Fruit fly (Drosophila melanogaster): Measurements from ENCODE around the gene CG14506.

The CG14506 gene

dm6 chr3R:29319481-29320289 is 22.7 kb upstream of the CG14506 start, which contains the start of gene Cnx99A (continued):
- peak; percentile 83 for TF ChIP-seq CG10366 (GFP tag; IDR thresholded peaks at IDR 0.05)
- TF ChIP-seq CG13894 (tag; optimal IDR thresholded peaks at IDR 0.05) = peak; percentile 62
- peak; percentile 72 for TF ChIP-seq Oaz (GFP tag; IDR thresholded peaks at IDR 0.05)
- peak; percentile 78 for TF ChIP-seq CG15269 (tag; optimal IDR thresholded peaks at IDR 0.05)
- TF ChIP-seq Dref (GFP tag; IDR thresholded peaks at IDR 0.05) = peak; percentile 54
- peak; percentile 75 for TF ChIP-seq CG1233 (GFP tag; optimal IDR thresholded peaks at IDR 0.05)
- peak; percentile 83 for TF ChIP-seq Dbx (GFP tag; IDR thresholded peaks at IDR 0.05)
- peak; percentile 71 for TF ChIP-seq ap (GFP tag; IDR thresholded peaks at IDR 0.05)
- peak; percentile 51 for TF ChIP-seq twi (tag; optimal IDR thresholded peaks at IDR 0.05)
- TF ChIP-seq CG10267 (tag; optimal IDR thresholded peaks at IDR 0.05) = peak; percentile 80
- peak; percentile 74 for TF ChIP-seq BtbVII (GFP tag; optimal IDR thresholded peaks at IDR 0.05)
- peak; percentile 56 for TF ChIP-seq caup (GFP tag; optimal IDR thresholded peaks at IDR 0.05; ENCODE audit: severe bottlenecking)
- TF ChIP-seq wdn (GFP tag; IDR thresholded peaks at IDR 0.05) = peak; percentile 77
- TF ChIP-seq kay (GFP tag; optimal IDR thresholded peaks at IDR 0.05) = peak; percentile 22
- peak; percentile 32 for TF ChIP-seq CG10462 (GFP tag; optimal IDR thresholded peaks at IDR 0.05)
- peak; percentile 66 for TF ChIP-seq HLH54F (GFP tag; optimal IDR thresholded peaks at IDR 0.05)
- TF ChIP-seq pzg (GFP tag; optimal IDR thresholded peaks at IDR 0.05) = peak; percentile 41
- TF ChIP-seq CG32772 (GFP tag; IDR thresholded peaks at IDR 0.05) = peak; percentile 83
- TF ChIP-seq rib (GFP tag; IDR thresholded peaks at IDR 0.05) = peak; percentile 82
- peak; percentile 80 for TF ChIP-seq onecut (GFP tag; IDR thresholded peaks at IDR 0.05)
- TF ChIP-seq wek (GFP tag; optimal IDR thresholded peaks at IDR 0.05) = peak; percentile 11
- TF ChIP-seq CG6683 (GFP tag; optimal IDR thresholded peaks at IDR 0.05) = peak; percentile 35
- peak; percentile 56; the same call in 2 of the 3 replicates for TF ChIP-seq CG2199 (GFP tag; IDR thresholded peaks at IDR 0.05)
- TF ChIP-seq NfI (GFP tag; optimal IDR thresholded peaks at IDR 0.05) = peak; percentile 80
- TF ChIP-seq zen2 (GFP tag; IDR thresholded peaks at IDR 0.05; ENCODE audit: partially characterized antibody) = 0 out of 3 replicates have a peak, but pooled peaks have one; percentile 38
- peak; percentile 24; the same call in 1 of the 2 replicates for TF ChIP-seq Gsc (GFP tag; IDR thresholded peaks at IDR 0.05)
- TF ChIP-seq aop (GFP tag; IDR thresholded peaks at IDR 0.05) = peak; percentile 77; the same call in 1 of the 2 replicates
- TF ChIP-seq CG7556 (GFP tag; optimal IDR thresholded peaks at IDR 0.05) = peak; percentile 78
- TF ChIP-seq CG8290 (GFP tag; optimal IDR thresholded peaks at IDR 0.05) = peak; percentile 16
- peak in 1 of 2 experiments; percentile 74 for TF ChIP-seq CG8290 (tag; optimal IDR thresholded peaks at IDR 0.05)
- peak; percentile 44 for TF ChIP-seq E2f2 (GFP tag; IDR thresholded peaks at IDR 0.05)
- TF ChIP-seq knrl (GFP tag; IDR thresholded peaks at IDR 0.05; ENCODE audit: partially characterized antibody) = 0 out of 3 replicates have a peak, but pooled peaks have one; percentile 14
- TF ChIP-seq CG11695 (GFP tag; IDR thresholded peaks at IDR 0.05) = peak; percentile 65; the same call in 2 of the 3 replicates
- TF ChIP-seq esg (GFP tag; conservative IDR thresholded peaks at IDR 0.05) = peak; percentile 80
- peak; percentile 89 for TF ChIP-seq CG30403 (GFP tag; optimal IDR thresholded peaks at IDR 0.05)
- TF ChIP-seq CG10959 (GFP tag; IDR thresholded peaks at IDR 0.05) = peak; percentile 67
- peak; percentile 41; the same call in 1 of the 2 replicates for TF ChIP-seq sim (GFP tag; IDR thresholded peaks at IDR 0.05)
- TF ChIP-seq psq (GFP tag; optimal IDR thresholded peaks at IDR 0.05) = peak; percentile 29
- peak; percentile 90 for TF ChIP-seq sisA (GFP tag; IDR thresholded peaks at IDR 0.05)
- TF ChIP-seq H15 (GFP tag; IDR thresholded peaks at IDR 0.05) = peak; percentile 79
- peak; percentile 54 for TF ChIP-seq scrt (GFP tag; optimal IDR thresholded peaks at IDR 0.05)
- peak; percentile 14; the same call in 1 of the 3 replicates for TF ChIP-seq HLH4C (GFP tag; IDR thresholded peaks at IDR 0.05; ENCODE audit: partially characterized antibody)
- TF ChIP-seq ems (GFP tag; optimal IDR thresholded peaks at IDR 0.05) = peak; percentile 77
- TF ChIP-seq pita (GFP tag; optimal IDR thresholded peaks at IDR 0.05) = peak; percentile 74
- TF ChIP-seq Ssrp (tag; optimal IDR thresholded peaks at IDR 0.05) = peak; percentile 68
- peak; percentile 9 for TF ChIP-seq Sin3A (optimal IDR thresholded peaks at IDR 0.05)
- peak; percentile 36 for TF ChIP-seq CG12299 (tag; optimal IDR thresholded peaks at IDR 0.05)
- peak; percentile 51 for TF ChIP-seq CG2875 (GFP tag; optimal IDR thresholded peaks at IDR 0.05)
- peak; percentile 46 for TF ChIP-seq jing (GFP tag; optimal IDR thresholded peaks at IDR 0.05)

Measured in whole organism, embryonic.